Worm (Caenorhabditis elegans) whole organism, mixed stage, embryonic: ENCODE results near the gene C46G7.2.
"Not testable (repeated sequence)": the region's sequence is repeated elsewhere in the genome, so short reads cannot be mapped to it uniquely, and the experiment has no call there.

Experiments used
- bed-3 ChIP-seq: fragments of 200-800 bp; sonication (Bioruptor generic); optimal IDR thresholded peaks from 3 replicates; lab custom pipeline; 2018; ENCODE audit warnings: mild to moderate bottlenecking, missing genetic modification characterization, moderate library complexity, missing compliant biosample characterization
- ces-1 ChIP-seq: fragments of 150-350 bp; optimal IDR thresholded peaks from 2 replicates; lab custom pipeline; 2014; ENCODE audit warnings: missing biosample characterization, missing genetic modification reagents, missing genetic modification characterization
- cnd-1 ChIP-seq: fragments of 200-800 bp; sonication (Bioruptor generic); optimal IDR thresholded peaks from 2 replicates; lab custom pipeline; 2018; ENCODE audit warnings: mild to moderate bottlenecking, missing genetic modification characterization, missing compliant biosample characterization
- drap-1 ChIP-seq: fragments of 200-800 bp; sonication (Bioruptor generic); optimal IDR thresholded peaks from 3 replicates; lab custom pipeline; 2018; ENCODE audit warnings: mild to moderate bottlenecking, missing genetic modification characterization, missing compliant biosample characterization
- elt-1 ChIP-seq: sonication (generic microtip); optimal IDR thresholded peaks from 2 replicates; lab custom pipeline; 2017; ENCODE audit warnings: missing genetic modification characterization, mild to moderate bottlenecking, missing compliant biosample characterization, antibody characterized with exemption, moderate library complexity, borderline replicate concordance; ENCODE audit not compliant: insufficient read depth
- elt-3 ChIP-seq: fragments of 150-350 bp; optimal IDR thresholded peaks from 2 replicates; lab custom pipeline; 2014; ENCODE audit warnings: missing biosample characterization, missing genetic modification characterization
- flh-1 ChIP-seq: fragments of 200-800 bp; sonication (Bioruptor generic); optimal IDR thresholded peaks from 2 replicates; lab custom pipeline; 2018; ENCODE audit warnings: mild to moderate bottlenecking, missing genetic modification characterization, moderate library complexity, missing compliant biosample characterization
- ham-2 ChIP-seq: fragments of 200-800 bp; sonication (Bioruptor generic); optimal IDR thresholded peaks from 2 replicates; lab custom pipeline; 2018; ENCODE audit warnings: mild to moderate bottlenecking, missing genetic modification characterization, missing compliant biosample characterization
- hlh-1 ChIP-seq: fragments of 150-350 bp; optimal IDR thresholded peaks from 2 replicates; lab custom pipeline; 2014; ENCODE audit warnings: missing biosample characterization, missing genetic modification reagents, missing genetic modification characterization
- lin-13 ChIP-seq: fragments of 150-350 bp; optimal IDR thresholded peaks from 2 replicates; lab custom pipeline; 2014; ENCODE audit warnings: missing biosample characterization, missing genetic modification characterization
- lin-32 ChIP-seq: fragments of 200-800 bp; sonication (Bioruptor generic); optimal IDR thresholded peaks from 2 replicates; lab custom pipeline; 2018; ENCODE audit warnings: mild to moderate bottlenecking, missing genetic modification characterization, missing compliant biosample characterization
- lsy-2 ChIP-seq: fragments of 150-350 bp; optimal IDR thresholded peaks from 2 replicates; lab custom pipeline; 2014; ENCODE audit warnings: missing biosample characterization, missing genetic modification characterization
- mab-5 ChIP-seq: fragments of 150-350 bp; optimal IDR thresholded peaks from 2 replicates; lab custom pipeline; 2014; ENCODE audit warnings: missing biosample characterization, missing genetic modification characterization
- mls-2 ChIP-seq: sonication (generic microtip); optimal IDR thresholded peaks from 2 replicates; lab custom pipeline; 2016; ENCODE audit warnings: mild to moderate bottlenecking, missing genetic modification characterization, moderate library complexity, missing compliant biosample characterization
- nhr-12 ChIP-seq: fragments of 150-350 bp; optimal IDR thresholded peaks from 2 replicates; lab custom pipeline; 2014; ENCODE audit warnings: missing biosample characterization, missing genetic modification characterization
- nhr-2 ChIP-seq: fragments of 150-350 bp; optimal IDR thresholded peaks from 2 replicates; lab custom pipeline; 2014; ENCODE audit warnings: missing biosample characterization, missing genetic modification characterization
- nhr-237 ChIP-seq: fragments of 150-350 bp; optimal IDR thresholded peaks from 2 replicates; lab custom pipeline; 2014; ENCODE audit warnings: missing biosample characterization, missing genetic modification characterization
- nhr-28 ChIP-seq: fragments of 150-350 bp; optimal IDR thresholded peaks from 2 replicates; lab custom pipeline; 2014; ENCODE audit warnings: missing biosample characterization, missing genetic modification characterization
- nhr-76 ChIP-seq: sonication (generic microtip); optimal IDR thresholded peaks from 2 replicates; lab custom pipeline; 2017; ENCODE audit warnings: missing biosample characterization, missing genetic modification characterization
- pha-4 ChIP-seq: fragments of 150-350 bp; optimal IDR thresholded peaks from 2 replicates; lab custom pipeline; 2018; ENCODE audit warnings: missing biosample characterization, missing genetic modification reagents, missing genetic modification characterization
- snpc-4 ChIP-seq: fragments of 150-350 bp; optimal IDR thresholded peaks from 2 replicates; lab custom pipeline; 2014; ENCODE audit warnings: missing biosample characterization, missing genetic modification characterization
- sptf-1 ChIP-seq: sonication (generic microtip); optimal IDR thresholded peaks from 2 replicates; lab custom pipeline; 2017; ENCODE audit warnings: mild to moderate bottlenecking, missing genetic modification characterization, moderate library complexity, missing compliant biosample characterization
- tbx-8 ChIP-seq: fragments of 200-800 bp; sonication (Bioruptor generic); optimal IDR thresholded peaks from 2 replicates; lab custom pipeline; 2018; ENCODE audit warnings: mild to moderate bottlenecking, missing genetic modification characterization, moderate library complexity, missing compliant biosample characterization
- unc-120 ChIP-seq: sonication (generic microtip); optimal IDR thresholded peaks from 2 replicates; lab custom pipeline; 2017; ENCODE audit warnings: missing genetic modification characterization, missing compliant biosample characterization; ENCODE audit not compliant: poor library complexity, severe bottlenecking
- unc-39 ChIP-seq: fragments of 150-350 bp; optimal IDR thresholded peaks from 2 replicates; lab custom pipeline; 2014; ENCODE audit warnings: missing biosample characterization, missing genetic modification characterization
- unc-62 ChIP-seq: fragments of 150-350 bp; optimal IDR thresholded peaks from 2 replicates; lab custom pipeline; 2014; ENCODE audit warnings: missing biosample characterization, missing genetic modification reagents, missing genetic modification characterization
- zip-8 ChIP-seq: fragments of 150-350 bp; optimal IDR thresholded peaks from 2 replicates; lab custom pipeline; 2014; ENCODE audit warnings: missing biosample characterization, missing genetic modification characterization
- ztf-11 ChIP-seq: fragments of 150-350 bp; optimal IDR thresholded peaks from 2 replicates; lab custom pipeline; 2014; ENCODE audit warnings: missing biosample characterization, missing genetic modification characterization

C46G7.2 gene

DNA sequence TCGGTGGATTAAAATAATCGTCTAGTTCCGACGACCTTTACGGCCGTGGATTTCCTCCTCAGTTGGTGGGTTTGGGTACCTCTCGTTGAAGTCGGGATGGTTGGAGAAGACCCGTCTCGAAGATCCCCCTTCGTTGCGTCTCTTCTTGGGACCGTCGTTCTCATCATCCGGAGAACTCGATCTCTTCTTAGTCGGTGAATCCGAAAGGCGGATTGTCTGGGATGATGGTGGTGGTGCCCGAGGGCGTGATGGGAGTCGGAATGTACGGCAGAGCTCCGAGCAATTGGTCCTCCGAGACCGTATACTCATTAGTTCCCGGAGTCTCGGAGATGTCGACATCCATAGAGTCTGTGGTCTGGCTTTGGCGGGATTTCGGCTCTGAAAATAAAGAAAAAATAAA, 4.7 kb upstream of the C46G7.2 start:
- TF ChIP-seq tbx-8 (GFP tag; lab: Kevin White, UChicago) (no peak), pha-4 (tag; lab: Kevin White, UChicago) (no peak), unc-120 (tag; lab: Kevin White, UChicago) (no peak), lin-32 (GFP tag; lab: Kevin White, UChicago) (no peak), mab-5 (tag; lab: Kevin White, UChicago) (no peak), ces-1 (GFP tag; lab: Kevin White, UChicago) (no peak), bed-3 (GFP tag; lab: Kevin White, UChicago) (no peak), sptf-1 (no peak), lin-13 (tag; lab: Kevin White, UChicago) (no peak), nhr-28 (tag; lab: Kevin White, UChicago) (no peak), ztf-11 (tag; lab: Kevin White, UChicago) (no peak), snpc-4 (tag; lab: Kevin White, UChicago) (no peak), nhr-12 (tag; lab: Kevin White, UChicago) (no peak), elt-3 (tag; lab: Kevin White, UChicago) (no peak), nhr-76 (tag; lab: Kevin White, UChicago) (no peak), cnd-1 (tag; lab: Kevin White, UChicago) (no peak), drap-1 (GFP tag; lab: Kevin White, UChicago) (no peak), lsy-2 (tag; lab: Kevin White, UChicago) (no peak), zip-8 (tag; lab: Kevin White, UChicago) (no peak), unc-39 (tag; lab: Kevin White, UChicago) (no peak)
- TF ChIP-seq, all 35 proteins: peak for 0

DNA sequence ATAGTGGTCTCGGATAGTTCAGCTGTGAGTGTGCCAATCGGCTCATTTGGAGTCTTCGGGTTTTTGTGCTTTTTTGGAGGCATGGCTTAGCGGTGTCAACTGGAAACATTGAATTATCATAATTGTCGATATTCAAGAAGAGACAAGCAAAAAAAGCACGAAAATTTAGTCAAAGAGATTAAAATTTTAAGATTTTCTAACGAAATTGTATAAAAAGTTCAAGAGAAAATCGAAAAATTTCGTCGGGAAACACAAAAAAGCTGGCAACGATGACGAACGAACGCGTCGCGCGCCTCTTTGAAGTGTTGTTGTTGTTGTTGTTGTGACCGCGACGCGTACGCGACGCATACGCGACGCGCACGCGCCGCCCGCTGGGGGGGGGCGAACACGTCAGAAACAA, 3.5 kb upstream of the C46G7.2 start, which contains the start of gene C46G7.5:
Gene C46G7.5 (minus strand): TSS at position 101 of the 400 bp plus-strand sequence.
- TF ChIP-seq elt-1 (tag; lab: Kevin White, UChicago) (no peak), ham-2 (GFP tag; lab: Kevin White, UChicago) (no peak), tbx-8 (GFP tag; lab: Kevin White, UChicago) (no peak)

DNA sequence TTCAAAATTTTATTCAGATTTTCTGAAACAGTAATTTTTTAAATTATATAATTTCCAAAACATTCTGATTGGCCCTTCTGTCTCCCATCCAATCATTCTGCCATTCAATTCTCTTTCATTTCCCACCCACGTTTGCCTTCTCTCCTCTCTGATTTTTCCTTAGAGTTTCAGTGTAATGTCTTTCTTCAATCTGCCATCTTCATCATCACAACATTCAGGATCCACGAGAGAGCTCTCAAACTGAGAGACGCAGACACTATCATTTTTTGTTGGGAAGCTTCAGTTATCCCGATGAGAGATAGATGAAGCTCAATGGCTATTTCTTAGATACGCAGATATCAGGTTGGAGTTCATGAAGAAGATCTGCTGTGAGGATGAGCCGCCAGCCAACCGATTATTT, 1.1 kb upstream of the C46G7.2 start:
- TF ChIP-seq mab-5 (tag; lab: Kevin White, UChicago) (no peak), hlh-1 (tag; lab: Kevin White, UChicago) (peak; percentile 70), unc-62 (GFP tag; lab: Kevin White, UChicago) (peak; percentile 86), unc-120 (tag; lab: Kevin White, UChicago) (peak; percentile 64), bed-3 (GFP tag; lab: Kevin White, UChicago) (no peak), nhr-237 (tag; lab: Kevin White, UChicago) (no peak)

DNA sequence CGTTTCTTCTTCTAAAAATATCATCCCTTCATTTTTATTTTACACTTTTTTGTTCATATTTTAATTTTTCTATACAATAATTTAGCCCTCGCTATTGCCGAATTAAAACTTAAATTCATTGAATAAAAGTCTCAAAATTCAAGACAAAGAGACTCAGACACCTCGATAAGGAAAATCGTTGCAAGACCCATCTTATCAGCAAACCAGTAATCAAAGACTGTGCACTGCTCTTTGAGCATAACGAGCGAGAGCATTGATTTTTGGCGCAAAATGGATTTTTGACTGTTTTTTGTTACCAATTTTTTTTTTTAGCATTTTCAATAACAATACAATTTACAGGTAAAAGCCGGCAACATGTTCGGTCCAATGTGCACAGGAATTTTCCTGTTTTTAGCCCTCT, 2.7 kb downstream of the C46G7.2 start, which contains the start of gene C46G7.1:
Gene C46G7.1 (plus strand): TSS at position 340 of the 400 bp plus-strand sequence.
- TF ChIP-seq flh-1 (GFP tag; lab: Kevin White, UChicago) (no peak), mab-5 (tag; lab: Kevin White, UChicago) (no peak), unc-120 (tag; lab: Kevin White, UChicago) (no peak), hlh-1 (tag; lab: Kevin White, UChicago) (no peak), nhr-2 (tag; lab: Kevin White, UChicago) (no peak), lin-32 (GFP tag; lab: Kevin White, UChicago) (no peak), drap-1 (GFP tag; lab: Kevin White, UChicago) (no peak), lin-13 (tag; lab: Kevin White, UChicago) (no peak), lsy-2 (tag; lab: Kevin White, UChicago) (no peak), pha-4 (tag; lab: Kevin White, UChicago) (no peak), nhr-237 (tag; lab: Kevin White, UChicago) (no peak), mls-2 (tag; lab: Kevin White, UChicago) (no peak)

DNA sequence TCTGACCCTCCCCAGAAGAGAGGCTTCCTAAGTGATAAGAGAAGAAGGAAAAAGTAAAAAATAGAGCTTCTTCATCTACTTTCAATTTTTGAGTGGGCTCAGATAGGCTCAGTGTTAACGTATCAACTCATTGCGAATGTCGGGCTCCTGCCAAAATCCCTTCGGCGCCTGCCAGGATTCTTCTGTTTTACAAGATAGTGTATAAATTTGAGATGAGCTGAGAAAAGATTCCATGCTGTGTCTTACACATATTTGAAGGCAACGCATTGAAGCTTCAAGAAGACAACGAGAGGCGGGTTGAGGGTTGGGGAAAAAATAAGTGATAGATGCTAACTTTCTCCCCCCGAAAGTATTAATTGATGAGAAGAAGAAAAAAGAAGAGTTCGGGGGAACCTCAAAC, 17.4 kb downstream of the C46G7.2 start:
- TF ChIP-seq unc-120 (tag; lab: Kevin White, UChicago), result peak; percentile 15
- no peak for TF ChIP-seq drap-1 (GFP tag; lab: Kevin White, UChicago)

DNA sequence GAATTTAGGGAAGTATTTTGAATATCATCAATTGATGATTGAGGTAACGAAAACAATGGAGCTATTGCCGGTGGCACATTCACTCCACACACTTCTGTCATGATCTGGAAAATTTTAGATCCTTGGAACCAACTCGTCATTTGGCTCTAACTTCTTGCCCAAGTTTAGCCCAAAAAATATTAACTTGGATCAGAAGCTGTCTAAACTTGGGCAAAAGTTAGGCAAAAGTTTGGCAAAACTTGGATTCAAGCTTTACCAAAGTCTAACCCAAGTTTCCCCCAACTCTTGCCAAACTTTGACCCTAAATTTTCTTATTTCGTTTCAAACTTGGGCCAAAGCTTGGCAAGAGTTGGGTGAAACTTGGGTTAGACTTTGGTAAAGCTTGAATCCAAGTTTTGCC, 18.5 kb downstream of the C46G7.2 start, which contains the start of gene pqn-22:
Gene pqn-22 (minus strand): TSS at position 101 of the 400 bp plus-strand sequence.
- not testable (repeated sequence) for TF ChIP-seq nhr-12 (tag; lab: Kevin White, UChicago); ham-2 (GFP tag; lab: Kevin White, UChicago); flh-1 (GFP tag; lab: Kevin White, UChicago)
